Fruit fly (Drosophila melanogaster) whole organism, prepupa: ENCODE results near the gene CG43880.

Experiments used
- Blimp-1 ChIP-seq: fragments of 200-800 bp; sonication (Bioruptor generic); optimal IDR thresholded peaks from 3 replicates; lab custom pipeline; 2017; ENCODE audit warnings: missing biosample characterization, missing genetic modification characterization, mild to moderate bottlenecking, moderate library complexity, missing genetic modification reagents
- CG10631 ChIP-seq: fragments of 200-800 bp; sonication (Bioruptor generic); optimal IDR thresholded peaks from 2 replicates; lab custom pipeline; 2016; ENCODE audit warnings: missing biosample characterization, missing genetic modification characterization
- CG11294 ChIP-seq: fragments of 200-800 bp; sonication (Bioruptor generic); IDR thresholded peaks from 2 replicates; pipeline ENCODE4 v1.3.6; 2022; ENCODE audit warnings: missing biosample characterization, missing genetic modification characterization
- CG11762 ChIP-seq: fragments of 200-800 bp; sonication (Bioruptor generic); optimal IDR thresholded peaks from 3 replicates; lab custom pipeline; 2016; ENCODE audit warnings: missing biosample characterization, missing genetic modification characterization; ENCODE audit not compliant: insufficient read depth
- CG11902 ChIP-seq: fragments of 200-800 bp; sonication (Bioruptor generic); optimal IDR thresholded peaks from 3 replicates; lab custom pipeline; 2016; ENCODE audit warnings: missing biosample characterization, missing genetic modification characterization
- CG15336 ChIP-seq: fragments of 200-800 bp; sonication (Bioruptor generic); IDR thresholded peaks from 2 replicates; pipeline ENCODE4 v1.3.6; 2022; ENCODE audit warnings: missing biosample characterization, missing genetic modification characterization
- CG16779 ChIP-seq: fragments of 200-800 bp; sonication (Bioruptor generic); optimal IDR thresholded peaks from 3 replicates; lab custom pipeline; 2017; ENCODE audit warnings: missing biosample characterization, mild to moderate bottlenecking, missing genetic modification characterization
- CG6163 ChIP-seq: fragments of 200-800 bp; sonication (Bioruptor generic); IDR thresholded peaks from 3 replicates; pipeline ENCODE4 v1.3.6; 2022; ENCODE audit warnings: missing biosample characterization, missing genetic modification characterization
- CG7368 ChIP-seq: fragments of 200-800 bp; sonication (Bioruptor generic); optimal IDR thresholded peaks from 3 replicates; lab custom pipeline; 2016; ENCODE audit warnings: missing biosample characterization, missing genetic modification characterization
- CG8119 ChIP-seq: fragments of 200-800 bp; sonication (Bioruptor generic); IDR thresholded peaks from 3 replicates; pipeline ENCODE4 v1.3.6; 2022; ENCODE audit warnings: missing biosample characterization, missing genetic modification characterization
- Eip75B ChIP-seq: fragments of 200-800 bp; sonication (Bioruptor generic); optimal IDR thresholded peaks from 3 replicates; lab custom pipeline; 2016; ENCODE audit warnings: missing biosample characterization, missing genetic modification characterization
- Eip78C ChIP-seq: fragments of 200-800 bp; sonication (Bioruptor generic); peaks from one replicate; lab custom pipeline; 2016; ENCODE audit warnings: missing biosample characterization, missing genetic modification characterization
- Eip93F ChIP-seq: fragments of 200-800 bp; sonication (Bioruptor generic); optimal IDR thresholded peaks from 2 replicates; lab custom pipeline; 2016; ENCODE audit warnings: missing biosample characterization, mild to moderate bottlenecking, missing genetic modification characterization
- Ets21C ChIP-seq: fragments of 200-800 bp; sonication (Bioruptor generic); optimal IDR thresholded peaks from 3 replicates; lab custom pipeline; 2016; ENCODE audit warnings: missing biosample characterization, missing genetic modification characterization
- Ets96B ChIP-seq: fragments of 200-800 bp; optimal IDR thresholded peaks from 2 replicates; lab custom pipeline; 2019; ENCODE audit warnings: missing biosample characterization, mild to moderate bottlenecking, missing genetic modification characterization, moderate library complexity
- Hr38 ChIP-seq: sonication (Bioruptor generic); optimal IDR thresholded peaks from 2 replicates; lab custom pipeline; 2016; ENCODE audit warnings: missing biosample characterization, missing genetic modification characterization
- Hr39 ChIP-seq: fragments of 200-800 bp; sonication (Bioruptor generic); optimal IDR thresholded peaks from 2 replicates; lab custom pipeline; 2016; ENCODE audit warnings: missing biosample characterization, missing genetic modification characterization
- Hr4 ChIP-seq: fragments of 200-800 bp; sonication (Bioruptor generic); optimal IDR thresholded peaks from 3 replicates; lab custom pipeline; 2016; ENCODE audit warnings: missing biosample characterization, missing genetic modification characterization
- Lpt ChIP-seq: fragments of 200-800 bp; sonication (Bioruptor generic); optimal IDR thresholded peaks from 3 replicates; lab custom pipeline; 2016; ENCODE audit warnings: missing biosample characterization, missing genetic modification characterization
- Smox ChIP-seq: fragments of 200-800 bp; sonication (Bioruptor generic); optimal IDR thresholded peaks from 3 replicates; lab custom pipeline; 2016; ENCODE audit warnings: missing biosample characterization, missing genetic modification characterization
- Sox102F ChIP-seq: fragments of 200-800 bp; sonication (Bioruptor generic); optimal IDR thresholded peaks from 2 replicates; lab custom pipeline; 2016; ENCODE audit warnings: missing biosample characterization, mild to moderate bottlenecking, missing genetic modification characterization
- acj6 ChIP-seq: fragments of 200-800 bp; sonication (Bioruptor generic); optimal IDR thresholded peaks from 3 replicates; lab custom pipeline; 2016; ENCODE audit warnings: missing biosample characterization, missing genetic modification characterization
- dsx ChIP-seq: fragments of 200-800 bp; optimal IDR thresholded peaks from 3 replicates; lab custom pipeline; 2019; ENCODE audit warnings: missing biosample characterization, mild to moderate bottlenecking, missing genetic modification characterization, moderate library complexity; ENCODE audit not compliant: poor library complexity, severe bottlenecking
- eg ChIP-seq: fragments of 200-800 bp; sonication (Bioruptor generic); IDR thresholded peaks from 3 replicates; pipeline ENCODE4 v1.3.6; 2022; ENCODE audit warnings: missing biosample characterization, missing genetic modification characterization
- esn ChIP-seq: fragments of 200-800 bp; sonication (Bioruptor generic); optimal IDR thresholded peaks from 2 replicates; lab custom pipeline; 2016; ENCODE audit warnings: missing biosample characterization, mild to moderate bottlenecking, missing genetic modification characterization, moderate library complexity
- fd59A ChIP-seq: fragments of 200-800 bp; sonication (Bioruptor generic); optimal IDR thresholded peaks from 2 replicates; lab custom pipeline; 2017; ENCODE audit warnings: missing biosample characterization, mild to moderate bottlenecking, missing genetic modification characterization, missing genetic modification reagents
- fkh ChIP-seq: fragments of 200-800 bp; sonication (Bioruptor generic); optimal IDR thresholded peaks from 3 replicates; lab custom pipeline; 2017; ENCODE audit warnings: missing biosample characterization, mild to moderate bottlenecking, missing genetic modification characterization, moderate library complexity
- lz ChIP-seq: fragments of 200-800 bp; sonication (Bioruptor generic); optimal IDR thresholded peaks from 3 replicates; lab custom pipeline; 2016; ENCODE audit warnings: missing biosample characterization, missing genetic modification characterization
- net ChIP-seq: fragments of 200-800 bp; sonication (Bioruptor generic); optimal IDR thresholded peaks from 3 replicates; lab custom pipeline; 2016; ENCODE audit warnings: missing biosample characterization, missing genetic modification characterization
- pdm3 ChIP-seq: fragments of 200-800 bp; sonication (Bioruptor generic); optimal IDR thresholded peaks from 3 replicates; lab custom pipeline; 2016; ENCODE audit warnings: missing biosample characterization, missing genetic modification characterization
- salr ChIP-seq, 2 experiments: fragments of 200-800 bp; sonication (Bioruptor generic); optimal IDR thresholded peaks; 3 replicates each; lab custom pipeline; 2016 to 2018; ENCODE audit warnings: missing biosample characterization in 2 of 2, missing genetic modification characterization in 2 of 2, mild to moderate bottlenecking in 1 of 2
- ss ChIP-seq, 2 experiments: fragments of 200-800 bp; sonication (Bioruptor generic); optimal IDR thresholded peaks; 2 replicates in 1 of 2; 3 replicates in 1 of 2; lab custom pipeline; 2017 to 2018; ENCODE audit warnings: mild to moderate bottlenecking in 2 of 2, missing biosample characterization in 2 of 2, missing genetic modification characterization in 2 of 2, moderate library complexity in 1 of 2
- svp ChIP-seq: fragments of 200-800 bp; sonication (Bioruptor generic); peaks from one replicate; lab custom pipeline; 2016; ENCODE audit warnings: missing biosample characterization, missing genetic modification characterization
- vri ChIP-seq: fragments of 200-800 bp; sonication (Bioruptor generic); optimal IDR thresholded peaks from 3 replicates; lab custom pipeline; 2016; ENCODE audit warnings: missing biosample characterization, mild to moderate bottlenecking, missing genetic modification characterization

CG43880 gene

dm6 chr3L:7943950-7944349 is 2.2 kb downstream of the CG43880 start:
- TF ChIP-seq CG7368 (GFP tag; lab: Kevin White, UChicago): no peak
- no peak for TF ChIP-seq dsx
- peak; percentile 27 for TF ChIP-seq Eip78C (GFP tag; lab: Kevin White, UChicago)
- TF ChIP-seq Blimp-1 (GFP tag; lab: Kevin White, UChicago): no peak
- TF ChIP-seq Ets21C (GFP tag; lab: Kevin White, UChicago): no peak
- TF ChIP-seq net (GFP tag; lab: Kevin White, UChicago): no peak
- no peak for TF ChIP-seq lz
- peak; percentile 17 for TF ChIP-seq vri (GFP tag; lab: Kevin White, UChicago)

dm6 chr3L:7943046-7943445 is 3.1 kb downstream of the CG43880 start:
- TF ChIP-seq Hr38 (no peak), acj6 (GFP tag; lab: Kevin White, UChicago) (no peak), fkh (GFP tag; lab: Kevin White, UChicago) (peak; percentile 58), CG10631 (GFP tag; lab: Kevin White, UChicago) (no peak), salr (GFP tag; optimal IDR thresholded peaks at IDR 0.05; lab: Kevin White, UChicago) (no peak), Smox (no peak), Eip93F (GFP tag; lab: Kevin White, UChicago) (no peak), Lpt (GFP tag; lab: Kevin White, UChicago) (no peak), eg (GFP tag; lab: Robert Waterston, UW) (no peak), Eip78C (GFP tag; lab: Kevin White, UChicago) (peak; percentile 61), lz (no peak), esn (peak; percentile 23)

- no peak for TF ChIP-seq Eip75B (GFP tag; lab: Kevin White, UChicago)
- no peak for TF ChIP-seq CG8119 (GFP tag; lab: Robert Waterston, UW)
- no peak for TF ChIP-seq Ets96B (tag; lab: Kevin White, UChicago)
- TF ChIP-seq vri (GFP tag; lab: Kevin White, UChicago): peak; percentile 71
- TF ChIP-seq salr (GFP tag; optimal IDR thresholded peaks at IDR 0.05; lab: Kevin White, UChicago): no peak
- TF ChIP-seq CG6163: no peak
- TF ChIP-seq esn: no peak
- no peak for TF ChIP-seq CG11294
- TF ChIP-seq ss (GFP tag; optimal IDR thresholded peaks at IDR 0.05; lab: Kevin White, UChicago): no peak
- TF ChIP-seq fd59A: no peak
- TF ChIP-seq CG16779 (tag; lab: Kevin White, UChicago): no peak
- peak; percentile 63 for TF ChIP-seq svp
- no peak for TF ChIP-seq CG11762 (GFP tag; lab: Kevin White, UChicago)
- TF ChIP-seq acj6 (GFP tag; lab: Kevin White, UChicago): no peak
- no peak for TF ChIP-seq Hr4
- TF ChIP-seq, all 60 proteins: peak for 2
These were observed 3.6 kb downstream of the CG43880 start for dm6 chr3L:7942403-7942952.

dm6 chr3L:7941514-7941913 is 4.6 kb downstream of the CG43880 start:
- TF ChIP-seq Hr39 (no peak), CG6163 (no peak), fkh (GFP tag; lab: Kevin White, UChicago) (peak; percentile 66), pdm3 (GFP tag; lab: Kevin White, UChicago) (no peak), dsx (no peak)

dm6 chr3L:7940558-7941238 is 5.4 kb downstream of the CG43880 start:
- peak; percentile 40 for TF ChIP-seq vri (GFP tag; lab: Kevin White, UChicago)
- no peak for TF ChIP-seq lz
- TF ChIP-seq CG15336: no peak
- no peak for TF ChIP-seq CG11902 (GFP tag; lab: Kevin White, UChicago)
- TF ChIP-seq Sox102F: no peak
- TF ChIP-seq Eip75B (GFP tag; lab: Kevin White, UChicago): no peak
